Worm (Caenorhabditis elegans) whole organism, L4/young adult: ENCODE results near the gene T05C7.8.
"Not testable (repeated sequence)": the region's sequence is repeated elsewhere in the genome, so short reads cannot be mapped to it uniquely, and the experiment has no call there.

Experiments used
- dao-5 ChIP-seq: sonication (generic microtip); optimal IDR thresholded peaks from 2 replicates; lab custom pipeline; 2016; ENCODE audit warnings: missing genotype, missing genetic modification characterization, moderate library complexity, missing compliant biosample characterization
- him-1 ChIP-seq: sonication (generic microtip); optimal IDR thresholded peaks from 2 replicates; lab custom pipeline; 2016; ENCODE audit warnings: missing genotype, missing genetic modification reagents, missing genetic modification characterization, missing compliant biosample characterization

DNA sequence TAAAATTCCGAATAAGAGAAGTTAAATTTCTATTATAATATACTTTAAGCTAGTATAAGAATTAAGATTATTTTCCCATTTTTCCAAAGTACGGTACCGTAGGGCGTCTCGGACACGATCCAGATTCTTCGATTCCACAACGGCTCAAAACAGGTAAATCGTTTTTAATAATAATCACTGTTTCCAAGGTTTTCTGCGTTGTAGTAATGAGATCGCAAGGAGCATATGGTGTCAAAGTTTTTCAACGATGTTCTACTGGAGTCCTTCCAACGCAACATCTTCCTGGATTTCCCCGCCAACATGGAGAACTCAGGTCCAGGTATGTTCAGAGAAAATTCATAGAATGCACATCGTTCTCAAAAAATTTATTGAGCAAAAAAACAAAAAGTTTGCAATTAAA, 14.7 kb upstream of the T05C7.8 start, which contains the start of gene T05C7.7:
- not testable (repeated sequence) for TF ChIP-seq him-1, dao-5 (tag; lab: Kevin White, UChicago)
